Fruit fly (Drosophila melanogaster): Measurements from ENCODE around the gene CG13856.

Gene CG13856

dm6 chr3R:22368777-22369214, 33.7 kb upstream of the CG13856 start (continued):
- TF ChIP-seq CG13424 (tag; optimal IDR thresholded peaks at IDR 0.05) (peak; percentile 65), Dip2 (GFP tag; IDR thresholded peaks at IDR 0.05) (no peak), pho (GFP tag; optimal IDR thresholded peaks at IDR 0.05) (peak; percentile 19), CG5953 (GFP tag; IDR thresholded peaks at IDR 0.05) (0 out of 2 replicates have a peak, but pooled peaks have one; percentile 46), nerfin-1 (tag; optimal IDR thresholded peaks at IDR 0.05) (no peak), stc (GFP tag; IDR thresholded peaks at IDR 0.05) (peak; percentile 48), tgo (GFP tag; IDR thresholded peaks at IDR 0.05) (peak; percentile 72), CG12236 (GFP tag; optimal IDR thresholded peaks at IDR 0.05) (no peak), Hr3 (GFP tag; optimal IDR thresholded peaks at IDR 0.05) (peak; percentile 40), Hmx (GFP tag; optimal IDR thresholded peaks at IDR 0.05) (peak; percentile 39), Dfd (GFP tag; optimal IDR thresholded peaks at IDR 0.05) (no peak), HLH4C (GFP tag; IDR thresholded peaks at IDR 0.05; ENCODE audit: partially characterized antibody) (no peak), sd (tag; optimal IDR thresholded peaks at IDR 0.05) (no peak), mirr (GFP tag; optimal IDR thresholded peaks at IDR 0.05) (no peak), CG4854 (GFP tag; optimal IDR thresholded peaks at IDR 0.05) (no peak), Awh (GFP tag; IDR thresholded peaks at IDR 0.05) (peak; percentile 56; the same call in 1 of the 2 replicates), CG10979 (tag; optimal IDR thresholded peaks at IDR 0.05) (peak; percentile 34), corto (GFP tag; optimal IDR thresholded peaks at IDR 0.05) (peak; percentile 69), fu2 (GFP tag; optimal IDR thresholded peaks at IDR 0.05) (no peak), CTCF (GFP tag; optimal IDR thresholded peaks at IDR 0.05) (no peak), CG6791 (GFP tag; IDR thresholded peaks at IDR 0.05; ENCODE audit: partially characterized antibody) (0 out of 3 replicates have a peak, but pooled peaks have one; percentile 4), abd-A (tag; optimal IDR thresholded peaks at IDR 0.05) (no peak), CG10959 (GFP tag; IDR thresholded peaks at IDR 0.05) (no peak), ken (GFP tag; IDR thresholded peaks at IDR 0.05) (peak; percentile 76), CG18764 (GFP tag; optimal IDR thresholded peaks at IDR 0.05) (peak; percentile 5), z (GFP tag; IDR thresholded peaks at IDR 0.05) (no peak), wek (GFP tag; optimal IDR thresholded peaks at IDR 0.05) (no peak), CG7963 (GFP tag; IDR thresholded peaks at IDR 0.05; ENCODE audit: partially characterized antibody) (no peak), gcm2 (GFP tag; optimal IDR thresholded peaks at IDR 0.05) (peak; percentile 5), NK7.1 (GFP tag; optimal IDR thresholded peaks at IDR 0.05) (peak; percentile 57), Gug (GFP tag; IDR thresholded peaks at IDR 0.05) (peak; percentile 80), Nf-YB (GFP tag; optimal IDR thresholded peaks at IDR 0.05) (peak; percentile 18), Stat92E (GFP tag; optimal IDR thresholded peaks at IDR 0.05) (no peak), slou (GFP tag; optimal IDR thresholded peaks at IDR 0.05) (peak; percentile 45), p53 (GFP tag; optimal IDR thresholded peaks at IDR 0.05) (no peak), CG5245 (GFP tag; optimal IDR thresholded peaks at IDR 0.05) (peak; percentile 32), ham (GFP tag; IDR thresholded peaks at IDR 0.05) (peak; percentile 37; the same call in 1 of the 2 replicates), CG17359 (tag; optimal IDR thresholded peaks at IDR 0.05) (peak; percentile 50), ems (GFP tag; optimal IDR thresholded peaks at IDR 0.05) (no peak), YL-1 (GFP tag; optimal IDR thresholded peaks at IDR 0.05) (no peak), jumu (GFP tag; optimal IDR thresholded peaks at IDR 0.05) (no peak), Opbp (GFP tag; IDR thresholded peaks at IDR 0.05; ENCODE audit: partially characterized antibody) (no peak), gt (GFP tag; IDR thresholded peaks at IDR 0.05) (0 out of 2 replicates have a peak, but pooled peaks have one; percentile 39), CG16815 (GFP tag; optimal IDR thresholded peaks at IDR 0.05) (peak; percentile 47), disco-r (GFP tag; optimal IDR thresholded peaks at IDR 0.05) (no peak), CG11398 (GFP tag; optimal IDR thresholded peaks at IDR 0.05) (no peak), Hr51 (GFP tag; optimal IDR thresholded peaks at IDR 0.05) (peak; percentile 34 to 65), CG12071 (GFP tag; optimal IDR thresholded peaks at IDR 0.05) (peak; percentile 6), unpg (GFP tag; optimal IDR thresholded peaks at IDR 0.05) (peak; percentile 57), CG3847 (GFP tag; IDR thresholded peaks at IDR 0.05) (peak; percentile 79), CG3995 (GFP tag; optimal IDR thresholded peaks at IDR 0.05) (no peak)
